Fruit fly (Drosophila melanogaster) Kc167 (cell line): ENCODE measurements around the gene CG32971.

Experiments
- Myc ChIP-seq: fragments of >200 bp; optimal IDR thresholded peaks from 2 replicates; lab custom pipeline; 2017; ENCODE audit warnings: missing external identifiers
- insv ChIP-seq: fragments of >200 bp; optimal IDR thresholded peaks from 3 replicates; lab custom pipeline; 2018; ENCODE audit warnings: missing external identifiers

DNA sequence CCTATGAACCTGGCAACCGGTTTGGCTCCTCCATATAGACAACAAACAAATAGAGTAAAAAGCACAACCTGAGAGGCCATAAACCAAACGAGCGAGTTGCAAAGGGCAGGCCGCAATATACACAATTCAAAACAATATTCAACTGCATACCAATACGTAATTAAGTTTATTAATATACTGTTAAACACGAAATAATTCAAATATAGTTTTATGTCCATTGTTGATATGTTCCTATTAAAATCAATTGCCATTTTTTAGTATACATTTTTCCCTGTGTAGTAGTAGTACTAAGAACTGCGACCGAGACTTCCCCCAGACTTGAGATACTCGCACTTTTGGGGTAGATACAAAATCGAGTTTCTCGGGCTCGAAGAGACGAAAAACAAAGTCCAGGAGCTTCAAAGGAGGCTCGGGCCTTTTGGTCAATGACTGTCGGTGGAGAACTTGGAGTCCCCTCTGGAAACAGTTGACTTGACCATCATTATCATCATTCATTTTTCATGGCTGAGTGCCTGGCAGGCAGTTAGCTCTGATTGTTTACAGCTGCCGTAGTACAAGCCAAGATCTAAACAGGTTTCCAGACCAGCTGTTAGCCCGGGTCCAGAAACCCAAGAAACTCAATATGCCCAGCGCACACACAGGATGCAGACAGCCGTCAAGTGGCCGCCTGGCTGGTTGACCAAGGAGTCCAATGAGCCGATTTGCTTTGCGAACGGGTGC, 48.5 kb upstream of the CG32971 start:
- TF ChIP-seq Myc (no peak), insv (lab: Kevin White, UChicago) (no peak)
